Fruit fly (Drosophila melanogaster) whole organism, embryonic: ENCODE results near the gene CG34436.

Experiments
- Atf6 ChIP-seq: fragments of 200-800 bp; sonication (Bioruptor generic); IDR thresholded peaks from 2 replicates; pipeline ENCODE4 v1.3.6; 2022; ENCODE audit warnings: missing biosample characterization, missing genetic modification characterization
- Blimp-1 ChIP-seq: fragments of 200-800 bp; sonication (Bioruptor generic); optimal IDR thresholded peaks from 3 replicates; lab custom pipeline; 2018; ENCODE audit warnings: missing biosample characterization, missing genetic modification characterization, mild to moderate bottlenecking, moderate library complexity, missing genetic modification reagents
- CG10321 ChIP-seq: fragments of 200-800 bp; sonication (Bioruptor generic); IDR thresholded peaks from 2 replicates; pipeline ENCODE4 v1.3.6; 2022; ENCODE audit warnings: missing biosample characterization, missing genetic modification characterization
- CG10543 ChIP-seq: fragments of 200-800 bp; sonication (Bioruptor generic); optimal IDR thresholded peaks from 3 replicates; lab custom pipeline; 2017; ENCODE audit warnings: missing biosample characterization, mild to moderate bottlenecking, missing genetic modification characterization, moderate library complexity
- CG10565 ChIP-seq: fragments of 200-800 bp; sonication (Bioruptor generic); optimal IDR thresholded peaks from 3 replicates; lab custom pipeline; 2016; ENCODE audit warnings: missing biosample characterization, mild to moderate bottlenecking, missing genetic modification characterization
- CG10979 ChIP-seq: fragments of 200-800 bp; sonication (Bioruptor generic); optimal IDR thresholded peaks from 2 replicates; lab custom pipeline; 2018; ENCODE audit warnings: missing biosample characterization, mild to moderate bottlenecking, missing genetic modification characterization, moderate library complexity
- CG11696 ChIP-seq: fragments of 200-800 bp; sonication (Bioruptor generic); IDR thresholded peaks from 2 replicates; pipeline ENCODE4 v1.3.6; 2022; ENCODE audit warnings: missing biosample characterization, missing genetic modification characterization
- CG12219 ChIP-seq: fragments of 200-800 bp; sonication (Bioruptor generic); optimal IDR thresholded peaks from 3 replicates; lab custom pipeline; 2018; ENCODE audit warnings: missing biosample characterization, mild to moderate bottlenecking, missing genetic modification characterization
- CG13287 ChIP-seq: fragments of 200-800 bp; sonication (Bioruptor generic); IDR thresholded peaks from 2 replicates; pipeline ENCODE4 v1.3.6; 2022; ENCODE audit warnings: missing biosample characterization, missing genetic modification characterization; ENCODE audit not compliant: partially characterized antibody
- CG14014 ChIP-seq: fragments of 200-800 bp; sonication (Bioruptor generic); IDR thresholded peaks from 2 replicates; pipeline ENCODE4 v1.3.6; 2022; ENCODE audit warnings: missing biosample characterization, missing genetic modification characterization
- CG15073 ChIP-seq: fragments of 200-800 bp; sonication (Bioruptor generic); optimal IDR thresholded peaks from 2 replicates; lab custom pipeline; 2016; ENCODE audit warnings: missing biosample characterization, missing genetic modification characterization
- CG17361 ChIP-seq: fragments of 200-800 bp; sonication (Bioruptor generic); IDR thresholded peaks from 3 replicates; pipeline ENCODE4 v1.3.6; 2022; ENCODE audit warnings: missing biosample characterization, missing genetic modification characterization
- CG1792 ChIP-seq: fragments of 200-800 bp; sonication (Bioruptor generic); optimal IDR thresholded peaks from 2 replicates; lab custom pipeline; 2016; ENCODE audit warnings: missing biosample characterization, missing genetic modification characterization
- CG30403 ChIP-seq: fragments of 200-800 bp; sonication (Bioruptor generic); optimal IDR thresholded peaks from 3 replicates; lab custom pipeline; 2016; ENCODE audit warnings: missing biosample characterization, missing genetic modification characterization
- CG3726 ChIP-seq: fragments of 200-800 bp; sonication (Bioruptor generic); IDR thresholded peaks from 3 replicates; pipeline ENCODE4, ENCODE4 v1.3.6; 2022; ENCODE audit warnings: missing biosample characterization, missing genetic modification characterization
- CG42726 ChIP-seq: fragments of 200-800 bp; sonication (Bioruptor generic); IDR thresholded peaks from 2 replicates; pipeline ENCODE4 v1.3.6; 2022; ENCODE audit warnings: missing biosample characterization, missing genetic modification characterization; ENCODE audit not compliant: partially characterized antibody
- CG4617 ChIP-seq: fragments of 200-800 bp; sonication (Bioruptor generic); optimal IDR thresholded peaks from 3 replicates; lab custom pipeline; 2016; ENCODE audit warnings: missing biosample characterization, missing genetic modification characterization, borderline replicate concordance
- CG7357 ChIP-seq: fragments of 200-800 bp; sonication (Bioruptor generic); IDR thresholded peaks from 3 replicates; pipeline ENCODE4 v1.3.6; 2022; ENCODE audit warnings: missing biosample characterization, missing genetic modification characterization
- CG7987 ChIP-seq: fragments of 200-800 bp; sonication (Bioruptor generic); optimal IDR thresholded peaks from 2 replicates; lab custom pipeline; 2018; ENCODE audit warnings: missing biosample characterization, mild to moderate bottlenecking, missing genetic modification characterization, moderate library complexity
- CkIIα-i1 ChIP-seq: fragments of 200-800 bp; sonication (Bioruptor generic); IDR thresholded peaks from 2 replicates; pipeline ENCODE4 v1.3.6; 2022; ENCODE audit warnings: missing biosample characterization, missing genetic modification characterization
- Gug ChIP-seq: fragments of 200-800 bp; sonication (Bioruptor generic); IDR thresholded peaks from 4 replicates; pipeline ENCODE4 v1.3.6; 2022; ENCODE audit warnings: missing biosample characterization, missing genetic modification characterization
- H15 ChIP-seq: fragments of 200-800 bp; sonication (Bioruptor generic); IDR thresholded peaks from 3 replicates; pipeline ENCODE4 v1.3.6; 2022; ENCODE audit warnings: missing biosample characterization, missing genetic modification characterization
- HLHmδ ChIP-seq: fragments of 200-800 bp; sonication (Bioruptor generic); optimal IDR thresholded peaks from 2 replicates; lab custom pipeline; 2018; ENCODE audit warnings: missing biosample characterization, mild to moderate bottlenecking, missing genetic modification characterization, moderate library complexity
- Hmr ChIP-seq: fragments of 200-800 bp; sonication (Bioruptor generic); optimal IDR thresholded peaks from 3 replicates; lab custom pipeline; 2017; ENCODE audit warnings: mild to moderate bottlenecking, missing biosample characterization, missing genetic modification reagents, missing genetic modification characterization
- Hr39 ChIP-seq: fragments of >200 bp; optimal IDR thresholded peaks from 2 replicates; lab custom pipeline; 2017
- Hr51 ChIP-seq, 2 experiments: fragments of 200-800 bp; sonication (Bioruptor generic); optimal IDR thresholded peaks; 2 replicates in 1 of 2; 3 replicates in 1 of 2; lab custom pipeline; 2016 to 2018; ENCODE audit warnings: missing biosample characterization in 2 of 2, missing genetic modification characterization in 2 of 2, mild to moderate bottlenecking in 1 of 2, moderate library complexity in 1 of 2
- MESR4 ChIP-seq: fragments of 200-800 bp; sonication (Bioruptor generic); optimal IDR thresholded peaks from 2 replicates; lab custom pipeline; 2018; ENCODE audit warnings: missing biosample characterization, mild to moderate bottlenecking, missing genetic modification characterization, moderate library complexity
- Spps ChIP-seq: fragments of 200-800 bp; sonication (Bioruptor generic); optimal IDR thresholded peaks from 2 replicates; lab custom pipeline; 2018; ENCODE audit warnings: missing biosample characterization, mild to moderate bottlenecking, missing genetic modification characterization
- Trl ChIP-seq, 3 experiments: fragments of >200 bp in 2 of 3; fragments of 200-800 bp in 1 of 3; sonication (Bioruptor generic) in 1 of 3; optimal IDR thresholded peaks; 2 replicates in 1 of 3; 3 replicates in 2 of 3; lab custom pipeline; 2016 to 2017; ENCODE audit warnings: missing biosample characterization in 1 of 3, missing genetic modification characterization in 1 of 3
- Xrp1 ChIP-seq: fragments of 200-800 bp; sonication (Bioruptor generic); IDR thresholded peaks from 2 replicates; pipeline ENCODE4 v1.3.6; 2022; ENCODE audit warnings: missing biosample characterization, missing genetic modification characterization
- ac ChIP-seq: fragments of 200-800 bp; sonication (Bioruptor generic); optimal IDR thresholded peaks from 3 replicates; lab custom pipeline; 2017; ENCODE audit warnings: missing biosample characterization, mild to moderate bottlenecking, missing genetic modification characterization
- amos ChIP-seq: fragments of 200-800 bp; sonication (Bioruptor generic); IDR thresholded peaks from 2 replicates; pipeline ENCODE4 v1.3.6; 2022; ENCODE audit warnings: missing biosample characterization, missing genetic modification characterization; ENCODE audit not compliant: partially characterized antibody
- aop ChIP-seq: fragments of 200-800 bp; sonication (Bioruptor generic); IDR thresholded peaks from 2 replicates; pipeline ENCODE4 v1.3.6; 2022; ENCODE audit warnings: missing biosample characterization, missing genetic modification characterization
- ase ChIP-seq: fragments of 200-800 bp; sonication (Bioruptor generic); IDR thresholded peaks from 3 replicates; pipeline ENCODE4 v1.3.6; 2022; ENCODE audit warnings: missing biosample characterization, missing genetic modification characterization
- dmrt11E ChIP-seq: fragments of 200-800 bp; sonication (Bioruptor generic); optimal IDR thresholded peaks from 3 replicates; lab custom pipeline; 2018; ENCODE audit warnings: missing biosample characterization, mild to moderate bottlenecking, missing genetic modification characterization, moderate library complexity
- esg ChIP-seq: fragments of 200-800 bp; sonication (Bioruptor generic); conservative IDR thresholded peaks from 2 replicates; pipeline ENCODE4 v1.3.6; 2022; ENCODE audit warnings: missing biosample characterization, missing genetic modification characterization
- her ChIP-seq: fragments of 200-800 bp; sonication (Bioruptor generic); optimal IDR thresholded peaks from 2 replicates; lab custom pipeline; 2016; ENCODE audit warnings: missing biosample characterization, missing genetic modification characterization
- hth ChIP-seq: fragments of >200 bp; optimal IDR thresholded peaks from 2 replicates; lab custom pipeline; 2017; ENCODE audit warnings: inconsistent platforms
- ind ChIP-seq: fragments of 200-800 bp; sonication (Bioruptor generic); optimal IDR thresholded peaks from 3 replicates; lab custom pipeline; 2016; ENCODE audit warnings: missing biosample characterization, missing genetic modification characterization
- kah ChIP-seq: fragments of 200-800 bp; sonication (Bioruptor generic); optimal IDR thresholded peaks from 2 replicates; lab custom pipeline; 2018; ENCODE audit warnings: missing biosample characterization, mild to moderate bottlenecking, missing genetic modification characterization
- knrl ChIP-seq: fragments of 200-800 bp; sonication (Bioruptor generic); IDR thresholded peaks from 3 replicates; pipeline ENCODE4 v1.3.6; 2022; ENCODE audit warnings: missing biosample characterization, missing genetic modification characterization; ENCODE audit not compliant: partially characterized antibody
- lola ChIP-seq, 3 experiments: fragments of >200 bp in 2 of 3; fragments of 200-800 bp in 1 of 3; sonication (Bioruptor generic) in 1 of 3; optimal IDR thresholded peaks; 2 replicates each; lab custom pipeline; 2017 to 2019; ENCODE audit warnings: missing biosample characterization in 3 of 3, missing genetic modification characterization in 3 of 3, mild to moderate bottlenecking in 1 of 3, moderate library complexity in 1 of 3
- mam ChIP-seq: fragments of 200-800 bp; sonication (Bioruptor generic); optimal IDR thresholded peaks from 3 replicates; lab custom pipeline; 2016; ENCODE audit warnings: missing biosample characterization, missing genetic modification characterization
- p53 ChIP-seq: fragments of 200-800 bp; sonication (Bioruptor generic); optimal IDR thresholded peaks from 2 replicates; lab custom pipeline; 2016; ENCODE audit warnings: missing biosample characterization, missing genetic modification characterization
- row ChIP-seq: fragments of 200-800 bp; sonication (Bioruptor generic); IDR thresholded peaks from 3 replicates; pipeline ENCODE4 v1.3.6; 2022; ENCODE audit warnings: missing biosample characterization, missing genetic modification characterization
- shn ChIP-seq: fragments of 200-800 bp; sonication (Bioruptor generic); optimal IDR thresholded peaks from 3 replicates; lab custom pipeline; 2016; ENCODE audit warnings: missing biosample characterization, missing genetic modification characterization
- sr ChIP-seq: fragments of 200-800 bp; sonication (Bioruptor generic); IDR thresholded peaks from 3 replicates; pipeline ENCODE4 v1.3.6; 2022; ENCODE audit warnings: missing biosample characterization, missing genetic modification characterization
- unpg ChIP-seq: fragments of 200-800 bp; sonication (Bioruptor generic); optimal IDR thresholded peaks from 3 replicates; lab custom pipeline; 2018; ENCODE audit warnings: missing biosample characterization, mild to moderate bottlenecking, missing genetic modification characterization, moderate library complexity
- vvl ChIP-seq: fragments of 200-800 bp; sonication (Bioruptor generic); IDR thresholded peaks from 2 replicates; pipeline ENCODE4 v1.3.6; 2022; ENCODE audit warnings: missing biosample characterization, missing genetic modification characterization

The CG34436 gene

DNA sequence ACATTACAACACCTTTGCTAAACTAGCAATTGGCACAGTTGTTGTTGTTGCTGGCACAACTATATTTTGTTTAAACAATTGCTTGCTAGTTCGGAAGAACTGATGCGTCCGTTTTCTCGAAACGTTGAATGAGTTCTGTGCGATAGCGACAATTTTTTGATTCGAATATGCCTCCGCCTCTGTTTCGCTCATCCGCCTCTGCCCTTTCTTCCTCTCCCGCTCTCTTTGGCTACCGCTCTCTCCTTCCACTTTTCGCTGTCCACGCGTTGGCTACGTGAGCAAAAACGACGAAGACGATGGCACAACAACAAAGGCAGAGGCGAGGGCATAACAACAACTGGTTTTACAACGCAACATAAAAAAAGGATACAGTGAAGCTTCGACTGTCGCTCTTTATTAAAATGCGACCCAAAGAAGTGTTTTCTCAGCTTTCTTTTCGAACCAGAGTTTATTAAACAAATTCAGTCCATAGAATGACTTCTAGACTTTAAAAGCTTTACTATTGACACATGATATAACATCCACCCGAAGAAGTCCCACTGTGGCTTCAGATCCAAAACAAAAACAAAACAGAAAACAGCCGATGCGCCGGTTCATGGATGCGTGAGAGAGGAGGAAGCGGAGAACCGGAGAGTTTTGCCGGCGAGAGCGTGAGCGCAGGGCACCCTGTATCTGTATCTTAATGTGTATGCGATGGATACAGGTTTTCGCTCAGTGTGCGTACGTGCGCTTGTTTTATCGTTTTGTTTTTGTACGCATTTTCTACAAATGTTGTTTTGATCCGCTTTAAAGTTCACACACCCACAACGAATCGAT lies 44.0 kb downstream of the CG34436 start (continued):
- TF ChIP-seq HLHmδ (GFP tag; lab: Kevin White, UChicago) = no peak
- TF ChIP-seq CG17361 (GFP tag; lab: Robert Waterston, UW) = no peak
- peak; percentile 95 for TF ChIP-seq CG10565 (GFP tag; lab: Kevin White, UChicago)
- TF ChIP-seq kah (GFP tag; lab: Kevin White, UChicago) = peak; percentile 95
- TF ChIP-seq CG10979 (tag; lab: Kevin White, UChicago) = peak; percentile 98
- peak; percentile 100 for TF ChIP-seq CG10543 (GFP tag; lab: Kevin White, UChicago)
- no peak for TF ChIP-seq H15 (GFP tag; lab: Robert Waterston, UW)
- TF ChIP-seq row = no peak
- TF ChIP-seq p53 (GFP tag; lab: Kevin White, UChicago) = peak; percentile 99
- no peak for TF ChIP-seq CG10321
- TF ChIP-seq hth (lab: Kevin White, UChicago) = no peak
- no peak for TF ChIP-seq Hr39 (lab: Kevin White, UChicago)
- TF ChIP-seq Hr51 (GFP tag; optimal IDR thresholded peaks at IDR 0.05; lab: Kevin White, UChicago) = peak; percentile 99 to 100
- TF ChIP-seq dmrt11E (tag; lab: Kevin White, UChicago) = peak; percentile 99
- no peak for TF ChIP-seq ase
- TF ChIP-seq CG7357 (GFP tag; lab: Robert Waterston, UW) = peak; percentile 97
- TF ChIP-seq her (GFP tag; lab: Kevin White, UChicago) = peak; percentile 99
- peak; percentile 99 for TF ChIP-seq Gug (GFP tag; lab: Robert Waterston, UW)
- peak in 1 of 3 experiments; percentile 99 for TF ChIP-seq lola (GFP tag; optimal IDR thresholded peaks at IDR 0.05; lab: Kevin White, UChicago)
- TF ChIP-seq sr (GFP tag; lab: Robert Waterston, UW) = no peak
- peak; percentile 100 for TF ChIP-seq CG30403 (GFP tag; lab: Kevin White, UChicago)
- TF ChIP-seq Spps = peak; percentile 98
- TF ChIP-seq Trl (optimal IDR thresholded peaks at IDR 0.05; lab: Kevin White, UChicago) = peak; percentile 88 to 90
- peak; percentile 100 for TF ChIP-seq Trl (GFP tag; optimal IDR thresholded peaks at IDR 0.05; lab: Kevin White, UChicago)
- peak; percentile 100 for TF ChIP-seq CG4617
- peak; percentile 100 for TF ChIP-seq mam (GFP tag; lab: Kevin White, UChicago)
- peak; percentile 88 for TF ChIP-seq MESR4 (GFP tag; lab: Kevin White, UChicago)
- TF ChIP-seq knrl (GFP tag; lab: Robert Waterston, UW) = no peak
- no peak for TF ChIP-seq esg (GFP tag; lab: Robert Waterston, UW)
- no peak for TF ChIP-seq CG14014 (GFP tag; lab: Robert Waterston, UW)
- peak; percentile 97 for TF ChIP-seq Blimp-1
- no peak for TF ChIP-seq Xrp1 (GFP tag; lab: Robert Waterston, UW)
- no peak for TF ChIP-seq aop
- TF ChIP-seq CG1792 (GFP tag; lab: Kevin White, UChicago) = peak; percentile 99
- TF ChIP-seq shn (GFP tag; lab: Kevin White, UChicago) = peak; percentile 99
- peak; percentile 99 for TF ChIP-seq unpg (GFP tag; lab: Kevin White, UChicago)
- TF ChIP-seq ac (GFP tag; lab: Kevin White, UChicago) = peak; percentile 98
- no peak for TF ChIP-seq CG3726 (GFP tag; lab: Robert Waterston, UW)
- TF ChIP-seq CG7987 (GFP tag; lab: Kevin White, UChicago) = peak; percentile 100
- TF ChIP-seq CG42726 = no peak
- peak; percentile 99 for TF ChIP-seq CG12219 (GFP tag; lab: Kevin White, UChicago)
- peak; percentile 100 for TF ChIP-seq ind (GFP tag; lab: Kevin White, UChicago)
- no peak for TF ChIP-seq Atf6 (GFP tag; lab: Robert Waterston, UW)
- TF ChIP-seq CG13287 (GFP tag; lab: Robert Waterston, UW) = no peak
- peak; percentile 100 for TF ChIP-seq Hmr
- TF ChIP-seq CG15073 (GFP tag; lab: Kevin White, UChicago) = peak; percentile 93
- no peak for TF ChIP-seq vvl (GFP tag; lab: Robert Waterston, UW)
- TF ChIP-seq CG11696 (GFP tag; lab: Robert Waterston, UW) = no peak
- no peak for TF ChIP-seq CkIIα-i1 (GFP tag; lab: Robert Waterston, UW)
- TF ChIP-seq amos (GFP tag; lab: Robert Waterston, UW) = no peak
